Fruit fly (Drosophila melanogaster) whole organism, embryonic: ENCODE measurements around the gene CG17376.

Experiments
- Adf1 ChIP-seq: fragments of 200-800 bp; sonication (Bioruptor generic); IDR thresholded peaks from 2 replicates; pipeline ENCODE4 v1.3.6; 2022; ENCODE audit warnings: missing biosample characterization, missing genetic modification characterization
- CG10147 ChIP-seq: fragments of 200-800 bp; sonication (Bioruptor generic); optimal IDR thresholded peaks from 2 replicates; lab custom pipeline; 2019; ENCODE audit warnings: missing biosample characterization, mild to moderate bottlenecking, missing genetic modification characterization, moderate library complexity
- CG1233 ChIP-seq: fragments of 200-800 bp; sonication (Bioruptor generic); optimal IDR thresholded peaks from 4 replicates; lab custom pipeline; 2018; ENCODE audit warnings: missing biosample characterization, mild to moderate bottlenecking, missing genetic modification characterization
- CG12769 ChIP-seq: fragments of 200-800 bp; sonication (Bioruptor generic); optimal IDR thresholded peaks from 2 replicates; lab custom pipeline; 2019; ENCODE audit warnings: missing biosample characterization, mild to moderate bottlenecking, missing genetic modification characterization, moderate library complexity
- CG14014 ChIP-seq: fragments of 200-800 bp; sonication (Bioruptor generic); IDR thresholded peaks from 2 replicates; pipeline ENCODE4 v1.3.6; 2022; ENCODE audit warnings: missing biosample characterization, missing genetic modification characterization
- CG15696 ChIP-seq: fragments of 200-800 bp; sonication (Bioruptor generic); optimal IDR thresholded peaks from 2 replicates; lab custom pipeline; 2019; ENCODE audit warnings: missing biosample characterization, mild to moderate bottlenecking, missing genetic modification characterization, moderate library complexity
- CG1602 ChIP-seq: fragments of 200-800 bp; sonication (Bioruptor generic); optimal IDR thresholded peaks from 3 replicates; lab custom pipeline; 2016; ENCODE audit warnings: missing biosample characterization, missing genetic modification characterization
- CG16815 ChIP-seq: fragments of 200-800 bp; sonication (Bioruptor generic); optimal IDR thresholded peaks from 3 replicates; lab custom pipeline; 2017; ENCODE audit warnings: missing biosample characterization, mild to moderate bottlenecking, missing genetic modification characterization
- CG30403 ChIP-seq: fragments of 200-800 bp; sonication (Bioruptor generic); optimal IDR thresholded peaks from 3 replicates; lab custom pipeline; 2016; ENCODE audit warnings: missing biosample characterization, missing genetic modification characterization
- CG30431 ChIP-seq: fragments of 200-800 bp; sonication (Bioruptor generic); optimal IDR thresholded peaks from 2 replicates; lab custom pipeline; 2017; ENCODE audit warnings: missing biosample characterization, missing genetic modification characterization
- CG31441 ChIP-seq: fragments of 200-800 bp; sonication (Bioruptor generic); IDR thresholded peaks from 2 replicates; pipeline ENCODE4 v1.3.6; 2022; ENCODE audit warnings: missing biosample characterization, missing genetic modification characterization
- CG3847 ChIP-seq: fragments of 200-800 bp; sonication (Bioruptor generic); IDR thresholded peaks from 2 replicates; pipeline ENCODE4 v1.3.6; 2022; ENCODE audit warnings: missing biosample characterization, missing genetic modification characterization
- CG6791 ChIP-seq: fragments of 200-800 bp; sonication (Bioruptor generic); IDR thresholded peaks from 3 replicates; pipeline ENCODE4 v1.3.6; 2022; ENCODE audit warnings: missing biosample characterization, missing genetic modification characterization; ENCODE audit not compliant: partially characterized antibody
- CG7963 ChIP-seq: fragments of 200-800 bp; sonication (Bioruptor generic); IDR thresholded peaks from 3 replicates; pipeline ENCODE4 v1.3.6; 2022; ENCODE audit warnings: missing biosample characterization, missing genetic modification characterization; ENCODE audit not compliant: partially characterized antibody
- CG8089 ChIP-seq: fragments of 200-800 bp; sonication (Bioruptor generic); optimal IDR thresholded peaks from 3 replicates; lab custom pipeline; 2016; ENCODE audit warnings: missing biosample characterization, missing genetic modification characterization
- CG9215 ChIP-seq: fragments of 200-800 bp; sonication (Bioruptor generic); IDR thresholded peaks from 2 replicates; pipeline ENCODE4 v1.3.6; 2022; ENCODE audit warnings: missing biosample characterization, missing genetic modification characterization
- CG9727 ChIP-seq: fragments of 200-800 bp; sonication (Bioruptor generic); optimal IDR thresholded peaks from 3 replicates; lab custom pipeline; 2017; ENCODE audit warnings: missing biosample characterization, mild to moderate bottlenecking, missing genetic modification characterization
- CG9817 ChIP-seq: fragments of 200-800 bp; sonication (Bioruptor generic); optimal IDR thresholded peaks from 2 replicates; lab custom pipeline; 2018; ENCODE audit warnings: missing biosample characterization, mild to moderate bottlenecking, missing genetic modification characterization, moderate library complexity
- CoRest ChIP-seq: fragments of 200-800 bp; sonication (Bioruptor generic); optimal IDR thresholded peaks from 3 replicates; lab custom pipeline; 2018; ENCODE audit warnings: missing biosample characterization, mild to moderate bottlenecking, missing genetic modification characterization, moderate library complexity
- D ChIP-seq, 2 experiments: fragments of 200-800 bp in 1 of 2; fragments of >200 bp in 1 of 2; sonication (Bioruptor generic) in 1 of 2; optimal IDR thresholded peaks; 2 replicates in 1 of 2; 3 replicates in 1 of 2; lab custom pipeline; 2017; ENCODE audit warnings: mild to moderate bottlenecking in 1 of 2, missing biosample characterization in 1 of 2, missing genetic modification characterization in 1 of 2, missing genetic modification reagents in 1 of 2
- D19B ChIP-seq: fragments of 200-800 bp; sonication (Bioruptor generic); optimal IDR thresholded peaks from 2 replicates; lab custom pipeline; 2017; ENCODE audit warnings: missing biosample characterization, mild to moderate bottlenecking, missing genetic modification characterization
- E2f2 ChIP-seq: fragments of 200-800 bp; sonication (Bioruptor generic); IDR thresholded peaks from 2 replicates; pipeline ENCODE4 v1.3.6; 2022; ENCODE audit warnings: missing biosample characterization, missing genetic modification characterization
- Ets65A ChIP-seq: fragments of 200-800 bp; sonication (Bioruptor generic); peaks from one replicate; lab custom pipeline; 2016; ENCODE audit warnings: missing biosample characterization, missing genetic modification characterization
- Fer2 ChIP-seq: fragments of 200-800 bp; sonication (Bioruptor generic); optimal IDR thresholded peaks from 2 replicates; lab custom pipeline; 2018; ENCODE audit warnings: missing biosample characterization, mild to moderate bottlenecking, missing genetic modification characterization, moderate library complexity
- Fer3 ChIP-seq: fragments of 200-800 bp; sonication (Bioruptor generic); optimal IDR thresholded peaks from 2 replicates; lab custom pipeline; 2018; ENCODE audit warnings: missing biosample characterization, mild to moderate bottlenecking, missing genetic modification characterization, moderate library complexity
- Hr51 ChIP-seq, 2 experiments: fragments of 200-800 bp; sonication (Bioruptor generic); optimal IDR thresholded peaks; 2 replicates in 1 of 2; 3 replicates in 1 of 2; lab custom pipeline; 2016 to 2018; ENCODE audit warnings: missing biosample characterization in 2 of 2, missing genetic modification characterization in 2 of 2, mild to moderate bottlenecking in 1 of 2, moderate library complexity in 1 of 2
- Med ChIP-seq: fragments of 200-800 bp; sonication (Bioruptor generic); peaks from one replicate; lab custom pipeline; 2016; ENCODE audit warnings: missing biosample characterization, missing genetic modification characterization, mild to moderate bottlenecking, inconsistent platforms, moderate library complexity
- NfI ChIP-seq: fragments of 200-800 bp; sonication (Bioruptor generic); optimal IDR thresholded peaks from 3 replicates; lab custom pipeline; 2018; ENCODE audit warnings: missing biosample characterization, mild to moderate bottlenecking, missing genetic modification characterization, moderate library complexity
- Ssrp ChIP-seq: fragments of 200-800 bp; sonication (Bioruptor generic); optimal IDR thresholded peaks from 2 replicates; lab custom pipeline; 2018; ENCODE audit warnings: missing biosample characterization, mild to moderate bottlenecking, missing genetic modification characterization, moderate library complexity
- Trl ChIP-seq, 3 experiments: fragments of >200 bp in 2 of 3; fragments of 200-800 bp in 1 of 3; sonication (Bioruptor generic) in 1 of 3; optimal IDR thresholded peaks; 2 replicates in 1 of 3; 3 replicates in 2 of 3; lab custom pipeline; 2016 to 2017; ENCODE audit warnings: missing biosample characterization in 1 of 3, missing genetic modification characterization in 1 of 3
- Xbp1 ChIP-seq: fragments of 200-800 bp; sonication (Bioruptor generic); optimal IDR thresholded peaks from 3 replicates; lab custom pipeline; 2016; ENCODE audit warnings: missing biosample characterization, mild to moderate bottlenecking, missing genetic modification characterization
- chn ChIP-seq: fragments of 200-800 bp; sonication (Bioruptor generic); optimal IDR thresholded peaks from 2 replicates; lab custom pipeline; 2016; ENCODE audit warnings: missing biosample characterization, missing genetic modification characterization
- croc ChIP-seq: fragments of 200-800 bp; sonication (Bioruptor generic); conservative IDR thresholded peaks from 3 replicates; pipeline ENCODE4 v1.3.6; 2022; ENCODE audit warnings: missing biosample characterization, missing genetic modification characterization
- dysf ChIP-seq: fragments of 200-800 bp; sonication (Bioruptor generic); IDR thresholded peaks from 3 replicates; pipeline ENCODE4 v1.3.6; 2022; ENCODE audit warnings: missing biosample characterization, missing genetic modification characterization
- fd3F ChIP-seq: fragments of 200-800 bp; sonication (Bioruptor generic); optimal IDR thresholded peaks from 2 replicates; lab custom pipeline; 2018; ENCODE audit warnings: missing biosample characterization, mild to moderate bottlenecking, missing genetic modification characterization, moderate library complexity
- fd64A ChIP-seq: fragments of 200-800 bp; sonication (Bioruptor generic); optimal IDR thresholded peaks from 3 replicates; lab custom pipeline; 2018; ENCODE audit warnings: missing biosample characterization, mild to moderate bottlenecking, missing genetic modification characterization
- lab ChIP-seq: fragments of 200-800 bp; sonication (Bioruptor generic); optimal IDR thresholded peaks from 3 replicates; lab custom pipeline; 2017; ENCODE audit warnings: missing biosample characterization, missing genetic modification characterization, mild to moderate bottlenecking, moderate library complexity, missing genetic modification reagents
- lilli ChIP-seq: fragments of 200-800 bp; sonication (Bioruptor generic); optimal IDR thresholded peaks from 3 replicates; lab custom pipeline; 2016; ENCODE audit warnings: missing biosample characterization, missing genetic modification characterization
- phol ChIP-seq: fragments of 200-800 bp; sonication (Bioruptor generic); optimal IDR thresholded peaks from 3 replicates; lab custom pipeline; 2018; ENCODE audit warnings: missing biosample characterization, mild to moderate bottlenecking, missing genetic modification characterization, moderate library complexity
- prd ChIP-seq, 3 experiments: fragments of >200 bp in 2 of 3; fragments of 200-800 bp in 1 of 3; sonication (Bioruptor generic) in 1 of 3; optimal IDR thresholded peaks in 2 of 3; IDR thresholded peaks in 1 of 3; 2 replicates in 2 of 3; 3 replicates in 1 of 3; pipeline versions ENCODE4 v1.3.6 to Lab custom; 2017 to 2022; ENCODE audit warnings: missing biosample characterization in 1 of 3, missing genetic modification characterization in 1 of 3
- scrt ChIP-seq: fragments of 200-800 bp; sonication (Bioruptor generic); optimal IDR thresholded peaks from 2 replicates; lab custom pipeline; 2018; ENCODE audit warnings: missing biosample characterization, mild to moderate bottlenecking, missing genetic modification characterization, moderate library complexity
- seq ChIP-seq: fragments of 200-800 bp; sonication (Bioruptor generic); IDR thresholded peaks from 2 replicates; pipeline ENCODE4 v1.3.6; 2022; ENCODE audit warnings: missing biosample characterization, missing genetic modification characterization
- tap ChIP-seq: fragments of 200-800 bp; optimal IDR thresholded peaks from 3 replicates; lab custom pipeline; 2019; ENCODE audit warnings: missing biosample characterization, mild to moderate bottlenecking, missing genetic modification characterization, moderate library complexity
- twi ChIP-seq: fragments of 200-800 bp; optimal IDR thresholded peaks from 2 replicates; lab custom pipeline; 2019; ENCODE audit warnings: missing biosample characterization, mild to moderate bottlenecking, missing genetic modification characterization, moderate library complexity
- tx ChIP-seq: fragments of 200-800 bp; sonication (Bioruptor generic); optimal IDR thresholded peaks from 2 replicates; lab custom pipeline; 2016; ENCODE audit warnings: missing biosample characterization, missing genetic modification characterization
- wor ChIP-seq: fragments of 200-800 bp; sonication (Bioruptor generic); IDR thresholded peaks from 2 replicates; pipeline ENCODE4 v1.3.6; 2022; ENCODE audit warnings: missing biosample characterization, missing genetic modification characterization

The CG17376 gene

DNA sequence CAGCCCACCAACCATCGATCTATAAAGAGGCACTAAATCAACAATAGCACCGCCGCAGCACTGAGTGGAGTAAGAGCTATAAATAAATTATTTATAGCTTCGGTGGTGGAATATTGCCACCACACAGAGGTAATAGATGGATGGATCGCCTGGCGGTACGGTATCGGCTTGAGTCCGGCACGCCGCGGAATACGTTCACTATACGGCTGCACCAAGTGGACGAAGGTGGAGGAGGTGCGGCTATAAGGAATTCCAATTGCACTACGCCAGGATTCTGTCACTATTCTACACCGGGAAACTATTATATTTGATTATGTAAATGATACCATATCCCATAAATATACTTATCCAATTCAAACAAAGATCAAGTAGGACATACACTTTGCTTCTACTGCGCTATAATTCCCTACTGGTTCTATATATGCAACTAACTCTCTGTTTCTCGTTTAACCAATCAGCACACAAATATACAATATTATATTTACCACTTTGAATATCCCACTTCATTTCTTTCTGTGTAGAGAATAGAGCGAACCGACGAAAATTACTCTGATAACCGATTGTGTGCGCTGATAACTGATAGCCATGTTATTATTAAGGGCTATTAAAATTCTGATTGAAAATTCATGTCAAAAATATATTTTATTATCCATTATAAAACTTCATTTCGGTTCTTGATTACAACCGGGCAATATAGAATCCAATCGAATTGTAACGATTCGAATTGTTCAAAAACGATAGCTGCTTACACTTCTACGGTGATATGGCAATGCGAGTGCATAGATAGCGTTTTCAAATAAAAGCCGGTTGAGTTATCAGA lies 18.7 kb upstream of the CG17376 start (continued):
- TF ChIP-seq CG12769 (tag; lab: Kevin White, UChicago) (peak; percentile 14), Adf1 (no peak), croc (GFP tag; lab: Robert Waterston, UW) (no peak), CG31441 (GFP tag; lab: Robert Waterston, UW) (peak; percentile 55), CG10147 (GFP tag; lab: Kevin White, UChicago) (peak; percentile 18), Fer3 (tag; lab: Kevin White, UChicago) (no peak), CG8089 (no peak), Ssrp (tag; lab: Kevin White, UChicago) (peak; percentile 26), fd3F (GFP tag; lab: Kevin White, UChicago) (peak; percentile 3), CG9727 (GFP tag; lab: Kevin White, UChicago) (peak; percentile 62), CG14014 (GFP tag; lab: Robert Waterston, UW) (no peak), CG6791 (GFP tag; lab: Robert Waterston, UW) (no peak), chn (GFP tag; lab: Kevin White, UChicago) (peak; percentile 16), CG1233 (GFP tag; lab: Kevin White, UChicago) (peak; percentile 12), CG9817 (peak; percentile 9), seq (GFP tag; lab: Robert Waterston, UW) (no peak), Trl (optimal IDR thresholded peaks at IDR 0.05; lab: Kevin White, UChicago) (no peak), Trl (GFP tag; optimal IDR thresholded peaks at IDR 0.05; lab: Kevin White, UChicago) (no peak), Med (peak; percentile 28), Fer2 (no peak), D (optimal IDR thresholded peaks at IDR 0.05; lab: Kevin White, UChicago) (no peak), D (GFP tag; optimal IDR thresholded peaks at IDR 0.05; lab: Kevin White, UChicago) (peak; percentile 34), twi (tag; lab: Kevin White, UChicago) (no peak), E2f2 (GFP tag; lab: Robert Waterston, UW) (0 out of 2 replicates have a peak, but pooled peaks have one; percentile 13), Ets65A (GFP tag; lab: Kevin White, UChicago) (peak; percentile 91), CG15696 (tag; lab: Kevin White, UChicago) (peak; percentile 26), dysf (GFP tag; lab: Robert Waterston, UW) (peak; percentile 62; the same call in 2 of the 3 replicates), CG1602 (GFP tag; lab: Kevin White, UChicago) (peak; percentile 9), CG3847 (GFP tag; lab: Robert Waterston, UW) (0 out of 2 replicates have a peak, but pooled peaks have one; percentile 15), CG16815 (peak; percentile 36), tap (peak; percentile 9), CG30403 (GFP tag; lab: Kevin White, UChicago) (peak; percentile 51), NfI (GFP tag; lab: Kevin White, UChicago) (peak; percentile 5), lilli (GFP tag; lab: Kevin White, UChicago) (peak; percentile 38), scrt (GFP tag; lab: Kevin White, UChicago) (peak; percentile 3), CG30431 (GFP tag; lab: Kevin White, UChicago) (no peak), tx (GFP tag; lab: Kevin White, UChicago) (peak; percentile 10), D19B (GFP tag; lab: Kevin White, UChicago) (peak; percentile 12), prd (optimal IDR thresholded peaks at IDR 0.05; lab: Kevin White, UChicago) (no peak), prd (GFP tag; IDR thresholded peaks at IDR 0.05; lab: Robert Waterston, UW) (peak; percentile 42; the same call in 1 of the 3 replicates), Xbp1 (GFP tag; lab: Kevin White, UChicago) (peak; percentile 33), CG7963 (no peak), Hr51 (GFP tag; optimal IDR thresholded peaks at IDR 0.05; lab: Kevin White, UChicago) (peak in 1 of 2 experiments; percentile 43), CG9215 (GFP tag; lab: Robert Waterston, UW) (peak; percentile 50), lab (GFP tag; lab: Kevin White, UChicago) (peak; percentile 5), fd64A (GFP tag; lab: Kevin White, UChicago) (no peak), phol (tag; lab: Kevin White, UChicago) (peak; percentile 65), CoRest (peak; percentile 67), wor (GFP tag; lab: Robert Waterston, UW) (peak; percentile 16; the same call in 1 of the 2 replicates)
